Fruit fly (Drosophila melanogaster) whole organism, embryonic: ENCODE data around the gene CG31637.
A peak's percentile ranks its signal among the peaks of the same experiment; 100 is the strongest.

Experiments used
- CG11085 ChIP-seq: fragments of 200-800 bp; sonication (Bioruptor generic); IDR thresholded peaks from 2 replicates; pipeline ENCODE4 v1.3.6; 2022; ENCODE audit warnings: missing biosample characterization, missing genetic modification characterization
- CG11560 ChIP-seq: fragments of 200-800 bp; sonication (Bioruptor generic); IDR thresholded peaks from 3 replicates; pipeline ENCODE4 v1.3.6; 2022; ENCODE audit warnings: missing biosample characterization, missing genetic modification characterization
- CG13624 ChIP-seq: fragments of 200-800 bp; sonication (Bioruptor generic); optimal IDR thresholded peaks from 2 replicates; lab custom pipeline; 2016; ENCODE audit warnings: missing biosample characterization, missing genetic modification characterization
- CG13775 ChIP-seq: fragments of 200-800 bp; sonication (Bioruptor generic); optimal IDR thresholded peaks from 3 replicates; lab custom pipeline; 2017; ENCODE audit warnings: missing biosample characterization, mild to moderate bottlenecking, missing genetic modification characterization
- CG14710 ChIP-seq: fragments of 200-800 bp; sonication (Bioruptor generic); optimal IDR thresholded peaks from 3 replicates; lab custom pipeline; 2019; ENCODE audit warnings: missing biosample characterization, mild to moderate bottlenecking, missing genetic modification characterization, moderate library complexity
- CG14860 ChIP-seq: fragments of 200-800 bp; sonication (Bioruptor generic); IDR thresholded peaks from 3 replicates; pipeline ENCODE4 v1.3.6; 2022; ENCODE audit warnings: missing biosample characterization, missing genetic modification characterization; ENCODE audit not compliant: partially characterized antibody
- CG15696 ChIP-seq: fragments of 200-800 bp; sonication (Bioruptor generic); optimal IDR thresholded peaks from 2 replicates; lab custom pipeline; 2019; ENCODE audit warnings: missing biosample characterization, mild to moderate bottlenecking, missing genetic modification characterization, moderate library complexity
- CG17359 ChIP-seq: fragments of 200-800 bp; sonication (Bioruptor generic); optimal IDR thresholded peaks from 3 replicates; lab custom pipeline; 2018; ENCODE audit warnings: missing biosample characterization, mild to moderate bottlenecking, missing genetic modification characterization, moderate library complexity
- CG2120 ChIP-seq: fragments of 200-800 bp; sonication (Bioruptor generic); optimal IDR thresholded peaks from 3 replicates; lab custom pipeline; 2016; ENCODE audit warnings: missing biosample characterization, missing genetic modification characterization
- CG33557 ChIP-seq: fragments of 200-800 bp; sonication (Bioruptor generic); optimal IDR thresholded peaks from 2 replicates; lab custom pipeline; 2019; ENCODE audit warnings: missing biosample characterization, mild to moderate bottlenecking, missing genetic modification characterization, moderate library complexity
- CG34224 ChIP-seq: fragments of 200-800 bp; sonication (Bioruptor generic); IDR thresholded peaks from 3 replicates; pipeline ENCODE4 v1.3.6; 2022; ENCODE audit warnings: missing biosample characterization, missing genetic modification characterization; ENCODE audit not compliant: partially characterized antibody
- CG43689 ChIP-seq: fragments of 200-800 bp; sonication (Bioruptor generic); IDR thresholded peaks from 2 replicates; pipeline ENCODE4 v1.3.6; 2022; ENCODE audit warnings: missing biosample characterization, missing genetic modification characterization
- CG6272 ChIP-seq: fragments of 200-800 bp; sonication (Bioruptor generic); IDR thresholded peaks from 2 replicates; pipeline ENCODE4 v1.3.6; 2022; ENCODE audit warnings: missing biosample characterization, missing genetic modification characterization
- CG6813 ChIP-seq: fragments of 200-800 bp; sonication (Bioruptor generic); optimal IDR thresholded peaks from 2 replicates; lab custom pipeline; 2017; ENCODE audit warnings: missing biosample characterization, missing genetic modification characterization, mild to moderate bottlenecking, moderate library complexity, missing genetic modification reagents
- CG7271 ChIP-seq: fragments of 200-800 bp; sonication (Bioruptor generic); optimal IDR thresholded peaks from 2 replicates; lab custom pipeline; 2018; ENCODE audit warnings: missing biosample characterization, mild to moderate bottlenecking, missing genetic modification characterization, moderate library complexity
- CG7357 ChIP-seq: fragments of 200-800 bp; sonication (Bioruptor generic); IDR thresholded peaks from 3 replicates; pipeline ENCODE4 v1.3.6; 2022; ENCODE audit warnings: missing biosample characterization, missing genetic modification characterization
- CG8924 ChIP-seq: fragments of 200-800 bp; optimal IDR thresholded peaks from 3 replicates; lab custom pipeline; 2019; ENCODE audit warnings: missing biosample characterization, mild to moderate bottlenecking, missing genetic modification characterization, moderate library complexity
- CG9609 ChIP-seq: fragments of 200-800 bp; sonication (Bioruptor generic); optimal IDR thresholded peaks from 3 replicates; lab custom pipeline; 2016; ENCODE audit warnings: missing biosample characterization, missing genetic modification characterization
- CG9797 ChIP-seq: fragments of 200-800 bp; sonication (Bioruptor generic); optimal IDR thresholded peaks from 3 replicates; lab custom pipeline; 2018; ENCODE audit warnings: missing biosample characterization, mild to moderate bottlenecking, missing genetic modification characterization
- CrebB ChIP-seq: fragments of 200-800 bp; sonication (Bioruptor generic); optimal IDR thresholded peaks from 3 replicates; lab custom pipeline; 2018; ENCODE audit warnings: missing biosample characterization, mild to moderate bottlenecking, missing genetic modification characterization
- Deaf1 ChIP-seq: fragments of 200-800 bp; optimal IDR thresholded peaks from 3 replicates; lab custom pipeline; 2019; ENCODE audit warnings: missing biosample characterization, mild to moderate bottlenecking, missing genetic modification characterization, moderate library complexity
- Dek ChIP-seq: fragments of 200-800 bp; sonication (Bioruptor generic); optimal IDR thresholded peaks from 3 replicates; lab custom pipeline; 2019; ENCODE audit warnings: missing biosample characterization, mild to moderate bottlenecking, missing genetic modification characterization, moderate library complexity
- Dip2 ChIP-seq: fragments of 200-800 bp; sonication (Bioruptor generic); IDR thresholded peaks from 2 replicates; pipeline ENCODE4 v1.3.6; 2022; ENCODE audit warnings: missing biosample characterization, missing genetic modification characterization
- HLH54F ChIP-seq: fragments of 200-800 bp; sonication (Bioruptor generic); optimal IDR thresholded peaks from 3 replicates; lab custom pipeline; 2016; ENCODE audit warnings: missing biosample characterization, missing genetic modification characterization
- Hmx ChIP-seq: fragments of 200-800 bp; sonication (Bioruptor generic); optimal IDR thresholded peaks from 2 replicates; lab custom pipeline; 2016; ENCODE audit warnings: missing biosample characterization, missing genetic modification characterization
- MTF-1 ChIP-seq: fragments of 200-800 bp; sonication (Bioruptor generic); optimal IDR thresholded peaks from 2 replicates; lab custom pipeline; 2018; ENCODE audit warnings: missing biosample characterization, mild to moderate bottlenecking, missing genetic modification characterization, borderline replicate concordance
- Max ChIP-seq: fragments of 200-800 bp; sonication (Bioruptor generic); optimal IDR thresholded peaks from 2 replicates; lab custom pipeline; 2016; ENCODE audit warnings: missing biosample characterization, mild to moderate bottlenecking, missing genetic modification characterization
- Myb ChIP-seq: fragments of 200-800 bp; sonication (Bioruptor generic); optimal IDR thresholded peaks from 2 replicates; lab custom pipeline; 2016; ENCODE audit warnings: missing biosample characterization, missing genetic modification characterization
- Nf-YB ChIP-seq: fragments of 200-800 bp; sonication (Bioruptor generic); optimal IDR thresholded peaks from 3 replicates; lab custom pipeline; 2019; ENCODE audit warnings: missing biosample characterization, mild to moderate bottlenecking, missing genetic modification characterization, moderate library complexity
- Oli ChIP-seq: fragments of 200-800 bp; sonication (Bioruptor generic); optimal IDR thresholded peaks from 2 replicates; lab custom pipeline; 2018; ENCODE audit warnings: missing biosample characterization, mild to moderate bottlenecking, missing genetic modification characterization, moderate library complexity
- amos ChIP-seq: fragments of 200-800 bp; sonication (Bioruptor generic); IDR thresholded peaks from 2 replicates; pipeline ENCODE4 v1.3.6; 2022; ENCODE audit warnings: missing biosample characterization, missing genetic modification characterization; ENCODE audit not compliant: partially characterized antibody
- ato ChIP-seq: fragments of 200-800 bp; sonication (Bioruptor generic); IDR thresholded peaks from 2 replicates; pipeline ENCODE4 v1.3.6; 2022; ENCODE audit warnings: missing biosample characterization, missing genetic modification characterization; ENCODE audit not compliant: partially characterized antibody
- btn ChIP-seq: fragments of 200-800 bp; sonication (Bioruptor generic); optimal IDR thresholded peaks from 2 replicates; lab custom pipeline; 2016; ENCODE audit warnings: missing biosample characterization, missing genetic modification characterization
- cg ChIP-seq: fragments of 200-800 bp; sonication (Bioruptor generic); optimal IDR thresholded peaks from 3 replicates; lab custom pipeline; 2019; ENCODE audit warnings: missing biosample characterization, mild to moderate bottlenecking, missing genetic modification characterization, moderate library complexity
- da ChIP-seq: fragments of 200-800 bp; sonication (Bioruptor generic); optimal IDR thresholded peaks from 2 replicates; lab custom pipeline; 2016; ENCODE audit warnings: missing biosample characterization, missing genetic modification characterization
- disco-r ChIP-seq: fragments of 200-800 bp; sonication (Bioruptor generic); optimal IDR thresholded peaks from 2 replicates; lab custom pipeline; 2016; ENCODE audit warnings: missing biosample characterization, missing genetic modification characterization
- dm ChIP-seq: fragments of 200-800 bp; sonication (Bioruptor generic); optimal IDR thresholded peaks from 3 replicates; lab custom pipeline; 2016; ENCODE audit warnings: missing biosample characterization, missing genetic modification characterization
- maf-S ChIP-seq: fragments of 200-800 bp; sonication (Bioruptor generic); optimal IDR thresholded peaks from 2 replicates; lab custom pipeline; 2016; ENCODE audit warnings: missing biosample characterization, missing genetic modification characterization
- oc ChIP-seq: fragments of 200-800 bp; sonication (Bioruptor generic); optimal IDR thresholded peaks from 2 replicates; lab custom pipeline; 2018; ENCODE audit warnings: missing biosample characterization, mild to moderate bottlenecking, missing genetic modification characterization, moderate library complexity
- phol ChIP-seq: fragments of 200-800 bp; sonication (Bioruptor generic); optimal IDR thresholded peaks from 3 replicates; lab custom pipeline; 2018; ENCODE audit warnings: missing biosample characterization, mild to moderate bottlenecking, missing genetic modification characterization, moderate library complexity
- pros ChIP-seq: fragments of 200-800 bp; sonication (Bioruptor generic); optimal IDR thresholded peaks from 3 replicates; lab custom pipeline; 2019; ENCODE audit warnings: missing biosample characterization, mild to moderate bottlenecking, missing genetic modification characterization, moderate library complexity
- row ChIP-seq: fragments of 200-800 bp; sonication (Bioruptor generic); IDR thresholded peaks from 3 replicates; pipeline ENCODE4 v1.3.6; 2022; ENCODE audit warnings: missing biosample characterization, missing genetic modification characterization
- salm ChIP-seq: fragments of 200-800 bp; sonication (Bioruptor generic); optimal IDR thresholded peaks from 2 replicates; lab custom pipeline; 2018; ENCODE audit warnings: missing biosample characterization, mild to moderate bottlenecking, missing genetic modification characterization
- seq ChIP-seq: fragments of 200-800 bp; sonication (Bioruptor generic); IDR thresholded peaks from 2 replicates; pipeline ENCODE4 v1.3.6; 2022; ENCODE audit warnings: missing biosample characterization, missing genetic modification characterization
- sisA ChIP-seq: fragments of 200-800 bp; sonication (Bioruptor generic); IDR thresholded peaks from 2 replicates; pipeline ENCODE4 v1.3.6; 2022; ENCODE audit warnings: missing biosample characterization, missing genetic modification characterization
- slbo ChIP-seq: fragments of 200-800 bp; sonication (Bioruptor generic); IDR thresholded peaks from 2 replicates; pipeline ENCODE4 v1.3.6; 2022; ENCODE audit warnings: missing biosample characterization, missing genetic modification characterization
- sqz ChIP-seq: fragments of 200-800 bp; sonication (Bioruptor generic); optimal IDR thresholded peaks from 3 replicates; lab custom pipeline; 2018; ENCODE audit warnings: missing biosample characterization, mild to moderate bottlenecking, missing genetic modification characterization
- tll ChIP-seq, 2 experiments: fragments of 200-800 bp in 1 of 2; fragments of >200 bp in 1 of 2; sonication (Bioruptor generic) in 1 of 2; optimal IDR thresholded peaks; 2 replicates each; lab custom pipeline; 2017 to 2019; ENCODE audit warnings: missing biosample characterization in 2 of 2, missing genetic modification characterization in 2 of 2, mild to moderate bottlenecking in 1 of 2, moderate library complexity in 1 of 2
- tna ChIP-seq: fragments of 200-800 bp; sonication (Bioruptor generic); IDR thresholded peaks from 2 replicates; pipeline ENCODE4 v1.3.6; 2022; ENCODE audit warnings: missing biosample characterization, missing genetic modification characterization; ENCODE audit not compliant: partially characterized antibody
- tup ChIP-seq: fragments of 200-800 bp; sonication (Bioruptor generic); optimal IDR thresholded peaks from 2 replicates; lab custom pipeline; 2016; ENCODE audit warnings: missing biosample characterization, mild to moderate bottlenecking, missing genetic modification characterization, moderate library complexity

Gene CG31637

DNA sequence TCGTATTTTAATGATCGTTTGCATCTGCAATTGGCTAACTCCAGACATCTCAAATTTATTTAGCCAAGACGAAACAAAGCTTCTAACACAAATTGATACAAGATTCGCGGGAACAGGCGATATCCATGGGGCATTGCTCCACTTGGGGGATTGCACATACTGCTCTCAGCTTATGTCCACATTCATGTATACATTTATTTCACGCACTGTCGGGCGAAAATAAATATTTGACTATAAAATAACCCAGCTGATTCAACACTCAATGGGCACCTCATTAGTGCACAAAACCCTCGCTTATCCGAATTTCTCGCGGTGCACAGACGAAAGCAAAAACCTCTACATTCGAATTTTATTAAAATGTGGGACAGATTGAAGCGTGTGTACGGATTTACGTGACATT lies 37.0 kb upstream of the CG31637 start (continued):
- no peak for TF ChIP-seq tll (GFP tag; optimal IDR thresholded peaks at IDR 0.05; lab: Kevin White, UChicago)
- TF ChIP-seq CG7357 (GFP tag; lab: Robert Waterston, UW) = no peak
- no peak for TF ChIP-seq tup (GFP tag; lab: Kevin White, UChicago)
- no peak for TF ChIP-seq cg (GFP tag; lab: Kevin White, UChicago)
- TF ChIP-seq oc (tag; lab: Kevin White, UChicago) = peak; percentile 4
- TF ChIP-seq CG33557 (GFP tag; lab: Kevin White, UChicago) = no peak
- no peak for TF ChIP-seq CG15696 (tag; lab: Kevin White, UChicago)
- TF ChIP-seq salm (tag; lab: Kevin White, UChicago) = peak; percentile 56
- TF ChIP-seq amos (GFP tag; lab: Robert Waterston, UW) = no peak
- TF ChIP-seq CG6813 (GFP tag; lab: Kevin White, UChicago) = peak; percentile 70
- no peak for TF ChIP-seq Myb (GFP tag; lab: Kevin White, UChicago)
- no peak for TF ChIP-seq CG11085 (GFP tag; lab: Robert Waterston, UW)
- 0 out of 2 replicates have a peak, but pooled peaks have one; percentile 6 for TF ChIP-seq sisA (GFP tag; lab: Robert Waterston, UW)
- TF ChIP-seq CrebB (tag; lab: Kevin White, UChicago) = no peak
- no peak for TF ChIP-seq da (GFP tag; lab: Kevin White, UChicago)
- TF ChIP-seq CG13624 (GFP tag; lab: Kevin White, UChicago) = no peak
- no peak for TF ChIP-seq pros (GFP tag; lab: Kevin White, UChicago)
- no peak for TF ChIP-seq ato (GFP tag; lab: Robert Waterston, UW)
- TF ChIP-seq CG8924 = no peak
- TF ChIP-seq CG6272 = no peak
- no peak for TF ChIP-seq slbo
- TF ChIP-seq Oli (tag; lab: Kevin White, UChicago) = no peak
- TF ChIP-seq CG11560 (tag; lab: Robert Waterston, UW) = no peak
- no peak for TF ChIP-seq CG9609
- no peak for TF ChIP-seq Deaf1 (tag; lab: Kevin White, UChicago)
- no peak for TF ChIP-seq CG9797
- no peak for TF ChIP-seq tna
- no peak for TF ChIP-seq phol (tag; lab: Kevin White, UChicago)
- TF ChIP-seq maf-S (GFP tag; lab: Kevin White, UChicago) = no peak
- TF ChIP-seq disco-r (GFP tag; lab: Kevin White, UChicago) = no peak
- 0 out of 3 replicates have a peak, but pooled peaks have one; percentile 9 for TF ChIP-seq row (GFP tag; lab: Robert Waterston, UW)
- no peak for TF ChIP-seq btn
- no peak for TF ChIP-seq seq (GFP tag; lab: Robert Waterston, UW)
- TF ChIP-seq CG2120 (GFP tag; lab: Kevin White, UChicago) = no peak
- no peak for TF ChIP-seq CG34224 (GFP tag; lab: Robert Waterston, UW)
- TF ChIP-seq HLH54F (GFP tag; lab: Kevin White, UChicago) = no peak
- peak; percentile 13 for TF ChIP-seq Nf-YB (GFP tag; lab: Kevin White, UChicago)
- no peak for TF ChIP-seq Max (GFP tag; lab: Kevin White, UChicago)
- TF ChIP-seq CG17359 (tag; lab: Kevin White, UChicago) = peak; percentile 59
- TF ChIP-seq Hmx (GFP tag; lab: Kevin White, UChicago) = no peak
- no peak for TF ChIP-seq Dip2 (GFP tag; lab: Robert Waterston, UW)
- no peak for TF ChIP-seq dm (GFP tag; lab: Kevin White, UChicago)
- TF ChIP-seq CG7271 (tag; lab: Kevin White, UChicago) = no peak
- peak; percentile 15 for TF ChIP-seq sqz (GFP tag; lab: Kevin White, UChicago)
- TF ChIP-seq Dek (tag; lab: Kevin White, UChicago) = no peak
- peak; percentile 1 for TF ChIP-seq CG14710 (tag; lab: Kevin White, UChicago)
- no peak for TF ChIP-seq CG14860 (GFP tag; lab: Robert Waterston, UW)
- no peak for TF ChIP-seq CG13775 (GFP tag; lab: Kevin White, UChicago)
- peak; percentile 50 for TF ChIP-seq MTF-1 (GFP tag; lab: Kevin White, UChicago)
- no peak for TF ChIP-seq CG43689
